Fruit fly (Drosophila melanogaster) whole organism, embryonic: ENCODE data around the gene Nepl12.

ENCODE experiments used
- ATbp ChIP-seq: fragments of 200-800 bp; sonication (Bioruptor generic); optimal IDR thresholded peaks from 2 replicates; lab custom pipeline; 2017; ENCODE audit warnings: missing biosample characterization, mild to moderate bottlenecking, missing genetic modification characterization, missing genetic modification reagents
- Aef1 ChIP-seq: fragments of 200-800 bp; sonication (Bioruptor generic); IDR thresholded peaks from 3 replicates; pipeline ENCODE4 v1.3.6; 2022; ENCODE audit warnings: missing biosample characterization, missing genetic modification characterization
- Antp ChIP-seq: fragments of 200-800 bp; sonication (Bioruptor generic); optimal IDR thresholded peaks from 3 replicates; lab custom pipeline; 2016; ENCODE audit warnings: missing biosample characterization, missing genetic modification characterization
- Atf3 ChIP-seq: fragments of 200-800 bp; sonication (Bioruptor generic); optimal IDR thresholded peaks from 3 replicates; lab custom pipeline; 2016; ENCODE audit warnings: missing biosample characterization, missing genetic modification characterization
- CG10209 ChIP-seq: fragments of 200-800 bp; sonication (Bioruptor generic); optimal IDR thresholded peaks from 3 replicates; lab custom pipeline; 2017; ENCODE audit warnings: missing biosample characterization, mild to moderate bottlenecking, missing genetic modification characterization, missing genetic modification reagents
- CG10366 ChIP-seq: fragments of 200-800 bp; sonication (Bioruptor generic); IDR thresholded peaks from 2 replicates; pipeline ENCODE4 v1.3.6; 2022; ENCODE audit warnings: missing biosample characterization, missing genetic modification characterization
- CG10431 ChIP-seq: fragments of 200-800 bp; sonication (Bioruptor generic); optimal IDR thresholded peaks from 3 replicates; lab custom pipeline; 2018; ENCODE audit warnings: missing biosample characterization, mild to moderate bottlenecking, missing genetic modification characterization
- CG11247 ChIP-seq: fragments of 200-800 bp; sonication (Bioruptor generic); IDR thresholded peaks from 2 replicates; pipeline ENCODE4 v1.3.6; 2022; ENCODE audit warnings: missing biosample characterization, missing genetic modification characterization
- CG11696 ChIP-seq: fragments of 200-800 bp; sonication (Bioruptor generic); IDR thresholded peaks from 2 replicates; pipeline ENCODE4 v1.3.6; 2022; ENCODE audit warnings: missing biosample characterization, missing genetic modification characterization
- CG12391 ChIP-seq: fragments of 200-800 bp; sonication (Bioruptor generic); optimal IDR thresholded peaks from 3 replicates; lab custom pipeline; 2018; ENCODE audit warnings: missing biosample characterization, mild to moderate bottlenecking, missing genetic modification characterization, moderate library complexity
- CG13287 ChIP-seq: fragments of 200-800 bp; sonication (Bioruptor generic); IDR thresholded peaks from 2 replicates; pipeline ENCODE4 v1.3.6; 2022; ENCODE audit warnings: missing biosample characterization, missing genetic modification characterization; ENCODE audit not compliant: partially characterized antibody
- CG14050 ChIP-seq: fragments of 200-800 bp; sonication (Bioruptor generic); IDR thresholded peaks from 3 replicates; pipeline ENCODE4 v1.3.6; 2022; ENCODE audit warnings: missing biosample characterization, missing genetic modification characterization
- CG15601 ChIP-seq: fragments of 200-800 bp; sonication (Bioruptor generic); optimal IDR thresholded peaks from 3 replicates; lab custom pipeline; 2019; ENCODE audit warnings: missing biosample characterization, mild to moderate bottlenecking, missing genetic modification characterization, moderate library complexity
- CG18011 ChIP-seq: fragments of 200-800 bp; sonication (Bioruptor generic); optimal IDR thresholded peaks from 2 replicates; lab custom pipeline; 2017; ENCODE audit warnings: missing biosample characterization, missing genetic modification characterization, mild to moderate bottlenecking, moderate library complexity, missing genotype
- CG18599 ChIP-seq: fragments of 200-800 bp; sonication (Bioruptor generic); optimal IDR thresholded peaks from 3 replicates; lab custom pipeline; 2017; ENCODE audit warnings: missing biosample characterization, missing genetic modification characterization, mild to moderate bottlenecking, moderate library complexity, missing genetic modification reagents
- CG2199 ChIP-seq: fragments of 200-800 bp; sonication (Bioruptor generic); IDR thresholded peaks from 3 replicates; pipeline ENCODE4 v1.3.6; 2022; ENCODE audit warnings: missing biosample characterization, missing genetic modification characterization
- CG2712 ChIP-seq: fragments of 200-800 bp; optimal IDR thresholded peaks from 3 replicates; lab custom pipeline; 2019; ENCODE audit warnings: missing biosample characterization, mild to moderate bottlenecking, missing genetic modification characterization, moderate library complexity
- CG3163 ChIP-seq: fragments of 200-800 bp; sonication (Bioruptor generic); optimal IDR thresholded peaks from 3 replicates; lab custom pipeline; 2016; ENCODE audit warnings: missing biosample characterization, missing genetic modification characterization
- CG33557 ChIP-seq: fragments of 200-800 bp; sonication (Bioruptor generic); optimal IDR thresholded peaks from 2 replicates; lab custom pipeline; 2019; ENCODE audit warnings: missing biosample characterization, mild to moderate bottlenecking, missing genetic modification characterization, moderate library complexity
- CG34376 ChIP-seq: fragments of 200-800 bp; sonication (Bioruptor generic); optimal IDR thresholded peaks from 2 replicates; lab custom pipeline; 2018; ENCODE audit warnings: missing biosample characterization, mild to moderate bottlenecking, missing genetic modification characterization
- CG5953 ChIP-seq: fragments of 200-800 bp; sonication (Bioruptor generic); IDR thresholded peaks from 2 replicates; pipeline ENCODE4 v1.3.6; 2022; ENCODE audit warnings: missing biosample characterization, missing genetic modification characterization
- CG6654 ChIP-seq: fragments of 200-800 bp; sonication (Bioruptor generic); optimal IDR thresholded peaks from 2 replicates; lab custom pipeline; 2017; ENCODE audit warnings: missing biosample characterization, mild to moderate bottlenecking, missing genetic modification characterization
- CG7987 ChIP-seq: fragments of 200-800 bp; sonication (Bioruptor generic); optimal IDR thresholded peaks from 2 replicates; lab custom pipeline; 2018; ENCODE audit warnings: missing biosample characterization, mild to moderate bottlenecking, missing genetic modification characterization, moderate library complexity
- CG8944 ChIP-seq: fragments of 200-800 bp; sonication (Bioruptor generic); optimal IDR thresholded peaks from 3 replicates; lab custom pipeline; 2016; ENCODE audit warnings: missing biosample characterization, missing genetic modification characterization
- CG9817 ChIP-seq: fragments of 200-800 bp; sonication (Bioruptor generic); optimal IDR thresholded peaks from 2 replicates; lab custom pipeline; 2018; ENCODE audit warnings: missing biosample characterization, mild to moderate bottlenecking, missing genetic modification characterization, moderate library complexity
- Deaf1 ChIP-seq: fragments of 200-800 bp; optimal IDR thresholded peaks from 3 replicates; lab custom pipeline; 2019; ENCODE audit warnings: missing biosample characterization, mild to moderate bottlenecking, missing genetic modification characterization, moderate library complexity
- Dref ChIP-seq: fragments of 200-800 bp; sonication (Bioruptor generic); IDR thresholded peaks from 2 replicates; pipeline ENCODE4 v1.3.6; 2022; ENCODE audit warnings: missing biosample characterization, missing genetic modification characterization
- Elba2 ChIP-seq: fragments of 200-800 bp; sonication (Bioruptor generic); optimal IDR thresholded peaks from 3 replicates; lab custom pipeline; 2016; ENCODE audit warnings: missing biosample characterization, missing genetic modification characterization
- HLHmδ ChIP-seq: fragments of 200-800 bp; sonication (Bioruptor generic); optimal IDR thresholded peaks from 2 replicates; lab custom pipeline; 2018; ENCODE audit warnings: missing biosample characterization, mild to moderate bottlenecking, missing genetic modification characterization, moderate library complexity
- Hmx ChIP-seq: fragments of 200-800 bp; sonication (Bioruptor generic); optimal IDR thresholded peaks from 2 replicates; lab custom pipeline; 2016; ENCODE audit warnings: missing biosample characterization, missing genetic modification characterization
- Neu2 ChIP-seq: fragments of 200-800 bp; sonication (Bioruptor generic); optimal IDR thresholded peaks from 3 replicates; lab custom pipeline; 2016; ENCODE audit warnings: missing biosample characterization, missing genetic modification characterization, borderline replicate concordance
- Nf-YC ChIP-seq: fragments of 200-800 bp; optimal IDR thresholded peaks from 3 replicates; lab custom pipeline; 2019; ENCODE audit warnings: missing biosample characterization, mild to moderate bottlenecking, missing genetic modification characterization, moderate library complexity
- Oaz ChIP-seq: fragments of 200-800 bp; sonication (Bioruptor generic); IDR thresholded peaks from 2 replicates; pipeline ENCODE4 v1.3.6; 2022; ENCODE audit warnings: missing biosample characterization, missing genetic modification characterization
- Rfx ChIP-seq: fragments of 200-800 bp; sonication (Bioruptor generic); IDR thresholded peaks from 2 replicates; pipeline ENCODE4 v1.3.6; 2022; ENCODE audit warnings: missing biosample characterization, missing genetic modification characterization
- ara ChIP-seq: fragments of 200-800 bp; sonication (Bioruptor generic); IDR thresholded peaks from 2 replicates; pipeline ENCODE4 v1.3.6; 2022; ENCODE audit warnings: missing biosample characterization, missing genetic modification characterization
- ash1 ChIP-seq: fragments of 200-800 bp; sonication (Bioruptor generic); optimal IDR thresholded peaks from 2 replicates; lab custom pipeline; 2018; ENCODE audit warnings: missing biosample characterization, mild to moderate bottlenecking, missing genetic modification characterization
- btn ChIP-seq: fragments of 200-800 bp; sonication (Bioruptor generic); optimal IDR thresholded peaks from 2 replicates; lab custom pipeline; 2016; ENCODE audit warnings: missing biosample characterization, missing genetic modification characterization
- caup ChIP-seq: fragments of 200-800 bp; sonication (Bioruptor generic); optimal IDR thresholded peaks from 3 replicates; lab custom pipeline; 2017; ENCODE audit warnings: missing biosample characterization, mild to moderate bottlenecking, missing genetic modification characterization, moderate library complexity; ENCODE audit not compliant: severe bottlenecking
- crol ChIP-seq: fragments of 200-800 bp; sonication (Bioruptor generic); IDR thresholded peaks from 2 replicates; pipeline ENCODE4 v1.3.6; 2022; ENCODE audit warnings: missing biosample characterization, missing genetic modification characterization
- hkb ChIP-seq, 2 experiments: fragments of 200-800 bp in 1 of 2; fragments of >200 bp in 1 of 2; sonication (Bioruptor generic) in 1 of 2; IDR thresholded peaks in 1 of 2; optimal IDR thresholded peaks in 1 of 2; 2 replicates each; pipeline versions ENCODE4 v1.3.6 to Lab custom; 2017 to 2022; ENCODE audit warnings: missing biosample characterization in 1 of 2, missing genetic modification characterization in 1 of 2
- klu ChIP-seq: fragments of 200-800 bp; sonication (Bioruptor generic); IDR thresholded peaks from 2 replicates; pipeline ENCODE4 v1.3.6; 2022; ENCODE audit warnings: missing biosample characterization, missing genetic modification characterization
- nmo ChIP-seq: fragments of 200-800 bp; sonication (Bioruptor generic); optimal IDR thresholded peaks from 2 replicates; lab custom pipeline; 2018; ENCODE audit warnings: missing biosample characterization, mild to moderate bottlenecking, missing genetic modification characterization, moderate library complexity
- prd ChIP-seq, 3 experiments: fragments of >200 bp in 2 of 3; fragments of 200-800 bp in 1 of 3; sonication (Bioruptor generic) in 1 of 3; optimal IDR thresholded peaks in 2 of 3; IDR thresholded peaks in 1 of 3; 2 replicates in 2 of 3; 3 replicates in 1 of 3; pipeline versions ENCODE4 v1.3.6 to Lab custom; 2017 to 2022; ENCODE audit warnings: missing biosample characterization in 1 of 3, missing genetic modification characterization in 1 of 3
- pum ChIP-seq: fragments of 200-800 bp; sonication (Bioruptor generic); optimal IDR thresholded peaks from 2 replicates; lab custom pipeline; 2016; ENCODE audit warnings: missing biosample characterization, missing genetic modification characterization
- repo ChIP-seq: fragments of 200-800 bp; sonication (Bioruptor generic); optimal IDR thresholded peaks from 2 replicates; lab custom pipeline; 2016; ENCODE audit warnings: missing biosample characterization, missing genetic modification characterization
- schlank ChIP-seq: fragments of 200-800 bp; sonication (Bioruptor generic); optimal IDR thresholded peaks from 2 replicates; lab custom pipeline; 2018; ENCODE audit warnings: missing biosample characterization, mild to moderate bottlenecking, missing genetic modification characterization
- so ChIP-seq: fragments of 200-800 bp; sonication (Bioruptor generic); IDR thresholded peaks from 3 replicates; pipeline ENCODE4 v1.3.6; 2022; ENCODE audit warnings: missing biosample characterization, missing genetic modification characterization
- tin ChIP-seq: fragments of 200-800 bp; sonication (Bioruptor generic); optimal IDR thresholded peaks from 3 replicates; lab custom pipeline; 2016; ENCODE audit warnings: missing biosample characterization, missing genetic modification characterization
- vnd ChIP-seq: fragments of 200-800 bp; sonication (Bioruptor generic); IDR thresholded peaks from 3 replicates; pipeline ENCODE4 v1.3.6; 2022; ENCODE audit warnings: missing biosample characterization, missing genetic modification characterization; ENCODE audit not compliant: partially characterized antibody
- zfh2 ChIP-seq: fragments of 200-800 bp; sonication (Bioruptor generic); optimal IDR thresholded peaks from 2 replicates; lab custom pipeline; 2016; ENCODE audit warnings: missing biosample characterization, missing genetic modification characterization

The Nepl12 gene

dm6 chr3R:9630633-9631095, 44.7 kb upstream of the Nepl12 start, which contains the start of gene Calr (continued):
- TF ChIP-seq ara (GFP tag; lab: Robert Waterston, UW) (no peak), zfh2 (no peak), CG2712 (tag; lab: Kevin White, UChicago) (peak; percentile 53), CG3163 (GFP tag; lab: Kevin White, UChicago) (peak; percentile 27), prd (optimal IDR thresholded peaks at IDR 0.05; lab: Kevin White, UChicago) (no peak), prd (GFP tag; IDR thresholded peaks at IDR 0.05; lab: Robert Waterston, UW) (no peak), ash1 (GFP tag; lab: Kevin White, UChicago) (peak; percentile 7), crol (GFP tag; lab: Robert Waterston, UW) (no peak), btn (GFP tag; lab: Kevin White, UChicago) (no peak), hkb (optimal IDR thresholded peaks at IDR 0.05; lab: Kevin White, UChicago) (no peak), hkb (GFP tag; IDR thresholded peaks at IDR 0.05; lab: Robert Waterston, UW) (no peak), caup (GFP tag; lab: Kevin White, UChicago) (peak; percentile 66), CG14050 (GFP tag; lab: Robert Waterston, UW) (no peak), ATbp (GFP tag; lab: Kevin White, UChicago) (no peak), repo (GFP tag; lab: Kevin White, UChicago) (peak; percentile 25), nmo (GFP tag; lab: Kevin White, UChicago) (peak; percentile 47), Hmx (GFP tag; lab: Kevin White, UChicago) (no peak), Dref (GFP tag; lab: Robert Waterston, UW) (no peak), CG5953 (GFP tag; lab: Robert Waterston, UW) (no peak), Neu2 (peak; percentile 100), HLHmδ (peak; percentile 63), CG13287 (GFP tag; lab: Robert Waterston, UW) (no peak), Antp (GFP tag; lab: Kevin White, UChicago) (no peak), vnd (no peak), CG8944 (GFP tag; lab: Kevin White, UChicago) (no peak), CG10431 (GFP tag; lab: Kevin White, UChicago) (no peak), CG18599 (GFP tag; lab: Kevin White, UChicago) (peak; percentile 46), CG10366 (GFP tag; lab: Robert Waterston, UW) (no peak), Atf3 (GFP tag; lab: Kevin White, UChicago) (no peak), CG10209 (GFP tag; lab: Kevin White, UChicago) (peak; percentile 11), tin (GFP tag; lab: Kevin White, UChicago) (peak; percentile 21), CG34376 (peak; percentile 69), so (GFP tag; lab: Robert Waterston, UW) (no peak), CG7987 (GFP tag; lab: Kevin White, UChicago) (peak; percentile 63), CG11247 (GFP tag; lab: Robert Waterston, UW) (no peak), CG15601 (peak; percentile 56), pum (GFP tag; lab: Kevin White, UChicago) (no peak), CG12391 (tag; lab: Kevin White, UChicago) (peak; percentile 45), Elba2 (GFP tag; lab: Kevin White, UChicago) (no peak), Nf-YC (tag; lab: Kevin White, UChicago) (peak; percentile 100), Deaf1 (peak; percentile 83), Aef1 (GFP tag; lab: Robert Waterston, UW) (no peak), CG33557 (peak; percentile 22), Rfx (GFP tag; lab: Robert Waterston, UW) (no peak), CG11696 (GFP tag; lab: Robert Waterston, UW) (no peak), CG9817 (no peak), CG18011 (GFP tag; lab: Kevin White, UChicago) (peak; percentile 9), klu (GFP tag; lab: Robert Waterston, UW) (no peak), CG2199 (no peak), CG6654 (no peak), Oaz (GFP tag; lab: Robert Waterston, UW) (no peak), schlank (tag; lab: Kevin White, UChicago) (peak; percentile 7)
